Worm (Caenorhabditis elegans): Measurements from ENCODE around the gene srg-48.

srg-48 gene

DNA sequence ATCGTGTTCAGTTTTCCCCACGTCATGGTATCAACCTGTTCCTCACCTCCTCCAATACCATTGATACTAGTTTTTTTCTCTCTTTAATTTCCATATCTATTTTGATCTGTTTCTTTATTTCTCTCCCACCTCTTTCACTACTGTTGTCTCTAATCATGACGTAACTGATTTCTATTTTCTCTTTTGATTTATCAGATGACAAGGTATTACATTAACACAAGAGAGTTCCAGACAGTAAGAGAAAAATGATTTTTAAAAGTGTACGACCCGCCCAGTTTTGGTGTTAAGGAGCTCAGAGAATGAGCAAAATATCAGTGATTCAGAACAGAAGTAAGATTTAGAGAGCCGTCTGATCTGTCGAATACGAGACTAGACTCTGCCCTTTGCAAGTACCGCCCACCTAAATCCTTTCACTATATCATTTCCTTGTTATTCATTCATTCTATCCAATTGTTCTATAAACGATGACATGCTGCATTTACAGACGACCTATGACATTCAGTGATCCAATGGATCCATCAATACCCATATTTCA, 22.5 kb upstream of the srg-48 start, which contains the start of gene nhr-105 (continued):
- TF ChIP-seq unc-130 (GFP tag; optimal IDR thresholded peaks at IDR 0.05) (no peak), nhr-179 (tag; optimal IDR thresholded peaks at IDR 0.05) (no peak), nhr-80 (tag; optimal IDR thresholded peaks at IDR 0.05) (peak; percentile 41), F49E8.2 (tag; optimal IDR thresholded peaks at IDR 0.05; ENCODE audit: insufficient read depth) (no peak), nhr-120 (GFP tag; IDR thresholded peaks at IDR 0.05) (no peak), lin-26 (GFP tag; IDR thresholded peaks at IDR 0.05) (no peak), nhr-90 (tag; optimal IDR thresholded peaks at IDR 0.05) (peak; percentile 39), fkh-3 (tag; optimal IDR thresholded peaks at IDR 0.05) (no peak), ceh-100 (GFP tag; IDR thresholded peaks at IDR 0.05) (no peak), somi-1 (GFP tag; optimal IDR thresholded peaks at IDR 0.05) (peak; percentile 63), atf-7 (tag; optimal IDR thresholded peaks at IDR 0.05) (peak; percentile 80), attf-5 (GFP tag; optimal IDR thresholded peaks at IDR 0.05) (peak; percentile 56), ztf-26 (tag; optimal IDR thresholded peaks at IDR 0.05) (peak; percentile 21), tbp1 (GFP tag; optimal IDR thresholded peaks at IDR 0.05) (peak; percentile 34), cebp-1 (GFP tag; IDR thresholded peaks at IDR 0.05) (no peak), cebp-1 (tag; optimal IDR thresholded peaks at IDR 0.05) (peak; percentile 63), mcd-1 (GFP tag; IDR thresholded peaks at IDR 0.05) (no peak), ceh-58 (GFP tag; IDR thresholded peaks at IDR 0.05) (no peak)

DNA sequence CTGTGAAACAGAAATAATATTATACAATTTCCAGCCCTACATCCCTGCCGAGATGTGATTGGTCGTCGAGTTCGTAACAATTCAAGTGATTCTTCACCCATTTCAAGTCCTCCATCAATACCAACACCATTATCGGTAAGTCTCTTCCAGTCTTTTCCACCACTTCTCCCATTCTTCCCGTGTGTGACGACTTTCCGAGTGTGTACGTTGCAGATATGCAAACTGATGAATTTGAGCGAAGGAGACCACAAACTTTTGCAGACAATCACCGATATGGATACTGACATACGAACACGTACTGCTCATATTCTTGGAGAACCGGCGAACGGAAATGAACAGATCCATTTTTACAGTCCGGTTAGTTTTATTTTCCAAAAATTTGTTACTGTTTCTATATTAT, 20.7 kb upstream of the srg-48 start:
- peak; percentile 63 for TF ChIP-seq ama-1 (optimal IDR thresholded peaks at IDR 0.05)
- no peak for TF ChIP-seq ama-1 (GFP tag; optimal IDR thresholded peaks at IDR 0.05)
- no peak for TF ChIP-seq nhr-90 (tag; optimal IDR thresholded peaks at IDR 0.05)
- no peak for TF ChIP-seq zfh-2 (GFP tag; conservative IDR thresholded peaks at IDR 0.05)
- peak; percentile 27 for TF ChIP-seq F57C9.4 (tag; optimal IDR thresholded peaks at IDR 0.05)
- no peak for TF ChIP-seq lsl-1 (GFP tag; optimal IDR thresholded peaks at IDR 0.05)
- TF ChIP-seq dox-1 (GFP tag; IDR thresholded peaks at IDR 0.05), result no peak
- no peak for TF ChIP-seq nhr-80 (tag; optimal IDR thresholded peaks at IDR 0.05)
- TF ChIP-seq hmg-1.2 (GFP tag; IDR thresholded peaks at IDR 0.05), result no peak
- no peak for TF ChIP-seq B0019.2 (GFP tag; conservative IDR thresholded peaks at IDR 0.05)
- TF ChIP-seq rec-8 (tag; optimal IDR thresholded peaks at IDR 0.05), result no peak
- no peak for TF ChIP-seq hmg-20 (GFP tag; IDR thresholded peaks at IDR 0.05)
- peak; percentile 26 for TF ChIP-seq zim-3 (tag; optimal IDR thresholded peaks at IDR 0.05)

DNA sequence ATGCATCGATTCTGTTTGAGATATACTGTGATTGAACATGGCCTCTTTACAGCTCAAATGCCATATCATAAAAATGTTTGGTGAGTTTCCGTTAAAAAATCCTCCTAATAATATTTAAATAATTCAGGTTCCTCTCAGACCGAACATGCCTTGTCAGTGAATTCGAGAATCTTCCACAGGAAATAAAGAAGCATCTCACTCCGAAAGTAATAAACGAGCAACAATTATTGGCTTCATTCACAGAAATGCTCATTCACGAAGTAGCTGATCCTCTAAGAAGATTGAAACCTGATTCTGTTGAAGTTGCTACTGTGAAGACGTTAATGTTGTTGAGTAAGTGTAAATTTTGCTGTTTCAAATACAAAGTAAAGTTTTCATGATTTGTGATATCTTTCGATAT, 20.1 kb upstream of the srg-48 start:
- TF ChIP-seq lsl-1 (GFP tag; optimal IDR thresholded peaks at IDR 0.05), result no peak
- TF ChIP-seq madf-3 (GFP tag; IDR thresholded peaks at IDR 0.05), result 0 out of 2 replicates have a peak, but pooled peaks have one; percentile 52
- TF ChIP-seq ZK185.1 (tag; optimal IDR thresholded peaks at IDR 0.05; ENCODE audit: poor library complexity, severe bottlenecking), result peak; percentile 15
- 0 out of 2 replicates have a peak, but pooled peaks have one; percentile 7 for TF ChIP-seq nfyb-1 (GFP tag; IDR thresholded peaks at IDR 0.05)
- TF ChIP-seq hlh-26 (GFP tag; conservative IDR thresholded peaks at IDR 0.05), result no peak

DNA sequence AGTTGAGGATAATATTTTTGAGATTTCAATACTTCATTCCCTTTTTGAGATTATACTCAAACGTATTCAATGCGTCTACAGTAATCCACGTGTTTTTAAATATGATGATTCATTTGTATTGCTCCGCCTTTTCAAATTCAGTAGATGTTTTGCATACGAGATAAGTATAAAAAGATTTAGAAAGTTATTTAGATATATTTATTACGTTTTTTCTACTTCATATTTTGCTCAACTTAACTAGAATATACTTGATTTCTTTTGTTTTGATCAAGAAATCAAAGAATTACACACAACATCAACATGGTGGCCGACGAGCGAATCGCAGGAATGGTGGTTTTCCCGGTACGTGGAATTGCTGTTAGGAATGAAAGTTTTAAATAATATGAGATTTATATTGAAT, 14.5 kb upstream of the srg-48 start, which contains the start of gene srx-50:
Gene srx-50, plus strand, starts transcription at position 301 of the 400 bp plus-strand sequence.
- TF ChIP-seq ztf-25 (GFP tag; IDR thresholded peaks at IDR 0.05) (no peak), snpc-3.4 (tag; optimal IDR thresholded peaks at IDR 0.05) (no peak), egrh-3 (GFP tag; IDR thresholded peaks at IDR 0.05) (no peak), unc-62 (GFP tag; optimal IDR thresholded peaks at IDR 0.05) (no peak), hrde-1 (tag; optimal IDR thresholded peaks at IDR 0.05; ENCODE audit: borderline replicate concordance) (no peak), lsy-27 (tag; optimal IDR thresholded peaks at IDR 0.05; ENCODE audit: borderline replicate concordance, insufficient read depth) (no peak), nhr-179 (tag; optimal IDR thresholded peaks at IDR 0.05) (no peak), nhr-27 (tag; optimal IDR thresholded peaks at IDR 0.05) (no peak), tlf-1 (GFP tag; optimal IDR thresholded peaks at IDR 0.05) (no peak), F49E8.2 (tag; optimal IDR thresholded peaks at IDR 0.05; ENCODE audit: insufficient read depth) (no peak), F57C9.4 (tag; optimal IDR thresholded peaks at IDR 0.05) (no peak), bed-1 (GFP tag; IDR thresholded peaks at IDR 0.05) (no peak), cebp-1 (GFP tag; IDR thresholded peaks at IDR 0.05) (no peak), cebp-1 (tag; optimal IDR thresholded peaks at IDR 0.05) (no peak), ceh-27 (GFP tag; optimal IDR thresholded peaks at IDR 0.05) (no peak), F22D6.2 (tag; optimal IDR thresholded peaks at IDR 0.05) (no peak), K11D2.4 (GFP tag; IDR thresholded peaks at IDR 0.05) (no peak)

All from whole organism, young adult.